Fruit fly (Drosophila melanogaster) whole organism, embryonic: ENCODE results near the gene Als2.

Source experiments
- Bteb2 ChIP-seq: fragments of 200-800 bp; sonication (Bioruptor generic); optimal IDR thresholded peaks from 2 replicates; lab custom pipeline; 2016; ENCODE audit warnings: missing biosample characterization, missing genetic modification characterization
- CG10147 ChIP-seq: fragments of 200-800 bp; sonication (Bioruptor generic); optimal IDR thresholded peaks from 2 replicates; lab custom pipeline; 2019; ENCODE audit warnings: missing biosample characterization, mild to moderate bottlenecking, missing genetic modification characterization, moderate library complexity
- CG1024 ChIP-seq: fragments of 200-800 bp; sonication (Bioruptor generic); IDR thresholded peaks from 2 replicates; pipeline ENCODE4 v1.3.6; 2022; ENCODE audit warnings: missing biosample characterization, missing genetic modification characterization
- CG10543 ChIP-seq: fragments of 200-800 bp; sonication (Bioruptor generic); optimal IDR thresholded peaks from 3 replicates; lab custom pipeline; 2017; ENCODE audit warnings: missing biosample characterization, mild to moderate bottlenecking, missing genetic modification characterization, moderate library complexity
- CG11695 ChIP-seq: fragments of 200-800 bp; sonication (Bioruptor generic); IDR thresholded peaks from 3 replicates; pipeline ENCODE4 v1.3.6; 2022; ENCODE audit warnings: missing biosample characterization, missing genetic modification characterization
- CG12104 ChIP-seq: fragments of 200-800 bp; sonication (Bioruptor generic); optimal IDR thresholded peaks from 3 replicates; lab custom pipeline; 2016; ENCODE audit warnings: missing biosample characterization, missing genetic modification characterization
- CG12155 ChIP-seq: fragments of 200-800 bp; sonication (Bioruptor generic); optimal IDR thresholded peaks from 3 replicates; lab custom pipeline; 2016; ENCODE audit warnings: missing biosample characterization, missing genetic modification characterization
- CG12236 ChIP-seq: fragments of 200-800 bp; sonication (Bioruptor generic); optimal IDR thresholded peaks from 2 replicates; lab custom pipeline; 2016; ENCODE audit warnings: missing biosample characterization, missing genetic modification characterization
- CG13894 ChIP-seq: fragments of 200-800 bp; sonication (Bioruptor generic); optimal IDR thresholded peaks from 3 replicates; lab custom pipeline; 2018; ENCODE audit warnings: missing biosample characterization, mild to moderate bottlenecking, missing genetic modification characterization, moderate library complexity
- CG17385 ChIP-seq: fragments of 200-800 bp; sonication (Bioruptor generic); optimal IDR thresholded peaks from 3 replicates; lab custom pipeline; 2018; ENCODE audit warnings: missing biosample characterization, mild to moderate bottlenecking, missing genetic modification characterization
- CG17829 ChIP-seq: fragments of 200-800 bp; optimal IDR thresholded peaks from 2 replicates; lab custom pipeline; 2019; ENCODE audit warnings: missing biosample characterization, mild to moderate bottlenecking, missing genetic modification characterization, moderate library complexity
- CG18764 ChIP-seq: fragments of 200-800 bp; sonication (Bioruptor generic); optimal IDR thresholded peaks from 3 replicates; lab custom pipeline; 2016; ENCODE audit warnings: missing biosample characterization, missing genetic modification characterization
- CG2129 ChIP-seq: fragments of 200-800 bp; sonication (Bioruptor generic); IDR thresholded peaks from 2 replicates; pipeline ENCODE4 v1.3.6; 2022; ENCODE audit warnings: missing biosample characterization, missing genetic modification characterization; ENCODE audit not compliant: partially characterized antibody
- CG2202 ChIP-seq: fragments of 200-800 bp; sonication (Bioruptor generic); optimal IDR thresholded peaks from 2 replicates; lab custom pipeline; 2018; ENCODE audit warnings: missing biosample characterization, mild to moderate bottlenecking, missing genetic modification characterization
- CG30431 ChIP-seq: fragments of 200-800 bp; sonication (Bioruptor generic); optimal IDR thresholded peaks from 2 replicates; lab custom pipeline; 2017; ENCODE audit warnings: missing biosample characterization, missing genetic modification characterization
- CG32532 ChIP-seq: fragments of 200-800 bp; sonication (Bioruptor generic); IDR thresholded peaks from 2 replicates; pipeline ENCODE4 v1.3.6; 2022; ENCODE audit warnings: missing biosample characterization, missing genetic modification characterization
- CG34422 ChIP-seq: fragments of 200-800 bp; sonication (Bioruptor generic); IDR thresholded peaks from 3 replicates; pipeline ENCODE4 v1.3.6; 2022; ENCODE audit warnings: missing biosample characterization, missing genetic modification characterization
- CG3726 ChIP-seq: fragments of 200-800 bp; sonication (Bioruptor generic); IDR thresholded peaks from 3 replicates; pipeline ENCODE4, ENCODE4 v1.3.6; 2022; ENCODE audit warnings: missing biosample characterization, missing genetic modification characterization
- CG4424 ChIP-seq: fragments of 200-800 bp; sonication (Bioruptor generic); optimal IDR thresholded peaks from 3 replicates; lab custom pipeline; 2016; ENCODE audit warnings: missing biosample characterization, missing genetic modification characterization
- CG4820 ChIP-seq: fragments of 200-800 bp; sonication (Bioruptor generic); optimal IDR thresholded peaks from 3 replicates; lab custom pipeline; 2016; ENCODE audit warnings: missing biosample characterization, missing genetic modification characterization
- CG5180 ChIP-seq: fragments of 200-800 bp; sonication (Bioruptor generic); optimal IDR thresholded peaks from 3 replicates; lab custom pipeline; 2017; ENCODE audit warnings: missing biosample characterization, missing genetic modification characterization, mild to moderate bottlenecking, moderate library complexity, missing genetic modification reagents
- CG6272 ChIP-seq: fragments of 200-800 bp; sonication (Bioruptor generic); IDR thresholded peaks from 2 replicates; pipeline ENCODE4 v1.3.6; 2022; ENCODE audit warnings: missing biosample characterization, missing genetic modification characterization
- CG7928 ChIP-seq: fragments of 200-800 bp; sonication (Bioruptor generic); optimal IDR thresholded peaks from 2 replicates; lab custom pipeline; 2017; ENCODE audit warnings: missing biosample characterization, mild to moderate bottlenecking, missing genetic modification characterization
- CG8924 ChIP-seq: fragments of 200-800 bp; optimal IDR thresholded peaks from 3 replicates; lab custom pipeline; 2019; ENCODE audit warnings: missing biosample characterization, mild to moderate bottlenecking, missing genetic modification characterization, moderate library complexity
- CG9797 ChIP-seq: fragments of 200-800 bp; sonication (Bioruptor generic); optimal IDR thresholded peaks from 3 replicates; lab custom pipeline; 2018; ENCODE audit warnings: missing biosample characterization, mild to moderate bottlenecking, missing genetic modification characterization
- CHES-1-like ChIP-seq: fragments of 200-800 bp; sonication (Bioruptor generic); optimal IDR thresholded peaks from 2 replicates; lab custom pipeline; 2016; ENCODE audit warnings: missing biosample characterization, missing genetic modification characterization
- Doc2 ChIP-seq: fragments of 200-800 bp; sonication (Bioruptor generic); IDR thresholded peaks from 2 replicates; pipeline ENCODE4 v1.3.6; 2022; ENCODE audit warnings: missing biosample characterization, missing genetic modification characterization
- Gug ChIP-seq: fragments of 200-800 bp; sonication (Bioruptor generic); IDR thresholded peaks from 4 replicates; pipeline ENCODE4 v1.3.6; 2022; ENCODE audit warnings: missing biosample characterization, missing genetic modification characterization
- H2.0 ChIP-seq: fragments of 200-800 bp; sonication (Bioruptor generic); IDR thresholded peaks from 2 replicates; pipeline ENCODE4 v1.3.6; 2022; ENCODE audit warnings: missing biosample characterization, missing genetic modification characterization
- Hey ChIP-seq: fragments of 200-800 bp; sonication (Bioruptor generic); optimal IDR thresholded peaks from 3 replicates; lab custom pipeline; 2018; ENCODE audit warnings: missing biosample characterization, mild to moderate bottlenecking, missing genetic modification characterization
- Hmr ChIP-seq: fragments of 200-800 bp; sonication (Bioruptor generic); optimal IDR thresholded peaks from 3 replicates; lab custom pipeline; 2017; ENCODE audit warnings: mild to moderate bottlenecking, missing biosample characterization, missing genetic modification reagents, missing genetic modification characterization
- Hr39 ChIP-seq: fragments of >200 bp; optimal IDR thresholded peaks from 2 replicates; lab custom pipeline; 2017
- Tbp ChIP-seq: fragments of >200 bp; optimal IDR thresholded peaks from 2 replicates; lab custom pipeline; 2018; ENCODE audit warnings: missing biosample characterization, missing genetic modification characterization
- bigmax ChIP-seq: fragments of 200-800 bp; sonication (Bioruptor generic); optimal IDR thresholded peaks from 2 replicates; lab custom pipeline; 2018; ENCODE audit warnings: missing biosample characterization, mild to moderate bottlenecking, missing genetic modification characterization
- cas ChIP-seq: fragments of 200-800 bp; sonication (Bioruptor generic); IDR thresholded peaks from 2 replicates; pipeline ENCODE4 v1.3.6; 2022; ENCODE audit warnings: missing biosample characterization, missing genetic modification characterization
- dimm ChIP-seq: fragments of 200-800 bp; sonication (Bioruptor generic); IDR thresholded peaks from 2 replicates; pipeline ENCODE4 v1.3.6; 2022; ENCODE audit warnings: missing biosample characterization, missing genetic modification characterization
- en ChIP-seq: fragments of 200-800 bp; sonication (Bioruptor generic); optimal IDR thresholded peaks from 2 replicates; lab custom pipeline; 2016; ENCODE audit warnings: missing biosample characterization, missing genetic modification characterization
- fd96Cb ChIP-seq: fragments of 200-800 bp; sonication (Bioruptor generic); optimal IDR thresholded peaks from 2 replicates; lab custom pipeline; 2018; ENCODE audit warnings: missing biosample characterization, mild to moderate bottlenecking, missing genetic modification characterization, moderate library complexity
- gem ChIP-seq: fragments of 200-800 bp; sonication (Bioruptor generic); optimal IDR thresholded peaks from 2 replicates; lab custom pipeline; 2019; ENCODE audit warnings: missing biosample characterization, mild to moderate bottlenecking, missing genetic modification characterization, moderate library complexity
- grn ChIP-seq: fragments of 200-800 bp; sonication (Bioruptor generic); optimal IDR thresholded peaks from 3 replicates; lab custom pipeline; 2017; ENCODE audit warnings: missing biosample characterization, missing genetic modification characterization
- gsb ChIP-seq: fragments of 200-800 bp; sonication (Bioruptor generic); IDR thresholded peaks from 2 replicates; pipeline ENCODE4 v1.3.6; 2022; ENCODE audit warnings: missing biosample characterization, missing genetic modification characterization
- hth ChIP-seq: fragments of >200 bp; optimal IDR thresholded peaks from 2 replicates; lab custom pipeline; 2017; ENCODE audit warnings: inconsistent platforms
- knrl ChIP-seq: fragments of 200-800 bp; sonication (Bioruptor generic); IDR thresholded peaks from 3 replicates; pipeline ENCODE4 v1.3.6; 2022; ENCODE audit warnings: missing biosample characterization, missing genetic modification characterization; ENCODE audit not compliant: partially characterized antibody
- lab ChIP-seq: fragments of 200-800 bp; sonication (Bioruptor generic); optimal IDR thresholded peaks from 3 replicates; lab custom pipeline; 2017; ENCODE audit warnings: missing biosample characterization, missing genetic modification characterization, mild to moderate bottlenecking, moderate library complexity, missing genetic modification reagents
- nom ChIP-seq: fragments of 200-800 bp; sonication (Bioruptor generic); optimal IDR thresholded peaks from 2 replicates; lab custom pipeline; 2017; ENCODE audit warnings: missing biosample characterization, missing genetic modification characterization, mild to moderate bottlenecking, moderate library complexity, missing genetic modification reagents
- peb ChIP-seq: fragments of 200-800 bp; sonication (Bioruptor generic); IDR thresholded peaks from 2 replicates; pipeline ENCODE4 v1.3.6; 2022; ENCODE audit warnings: missing biosample characterization, missing genetic modification characterization
- repo ChIP-seq: fragments of 200-800 bp; sonication (Bioruptor generic); optimal IDR thresholded peaks from 2 replicates; lab custom pipeline; 2016; ENCODE audit warnings: missing biosample characterization, missing genetic modification characterization
- shn ChIP-seq: fragments of 200-800 bp; sonication (Bioruptor generic); optimal IDR thresholded peaks from 3 replicates; lab custom pipeline; 2016; ENCODE audit warnings: missing biosample characterization, missing genetic modification characterization
- sisA ChIP-seq: fragments of 200-800 bp; sonication (Bioruptor generic); IDR thresholded peaks from 2 replicates; pipeline ENCODE4 v1.3.6; 2022; ENCODE audit warnings: missing biosample characterization, missing genetic modification characterization
- sug ChIP-seq: fragments of 200-800 bp; optimal IDR thresholded peaks from 2 replicates; lab custom pipeline; 2019; ENCODE audit warnings: missing biosample characterization, mild to moderate bottlenecking, missing genetic modification characterization, moderate library complexity
- vfl ChIP-seq: fragments of 200-800 bp; sonication (Bioruptor generic); optimal IDR thresholded peaks from 2 replicates; lab custom pipeline; 2016; ENCODE audit warnings: missing biosample characterization, missing genetic modification characterization
- vvl ChIP-seq: fragments of 200-800 bp; sonication (Bioruptor generic); IDR thresholded peaks from 2 replicates; pipeline ENCODE4 v1.3.6; 2022; ENCODE audit warnings: missing biosample characterization, missing genetic modification characterization

Gene Als2

dm6 chr3L:21728616-21729047 is 49.1 kb upstream of the Als2 start, which contains the start of the genes CG11247 and Polr2H (continued):
- TF ChIP-seq grn (GFP tag; lab: Kevin White, UChicago) (peak; percentile 30), CG32532 (GFP tag; lab: Robert Waterston, UW) (peak; percentile 95), CG17829 (peak; percentile 89), sisA (GFP tag; lab: Robert Waterston, UW) (peak; percentile 97), CHES-1-like (GFP tag; lab: Kevin White, UChicago) (peak; percentile 96), CG18764 (peak; percentile 88), Hey (tag; lab: Kevin White, UChicago) (peak; percentile 34), CG6272 (GFP tag; lab: Robert Waterston, UW) (peak; percentile 95), CG10543 (GFP tag; lab: Kevin White, UChicago) (peak; percentile 73), Tbp (no peak), CG4424 (GFP tag; lab: Kevin White, UChicago) (peak; percentile 92), gem (peak; percentile 93), gsb (GFP tag; lab: Robert Waterston, UW) (peak; percentile 71; the same call in 1 of the 2 replicates), cas (GFP tag; lab: Robert Waterston, UW) (peak; percentile 85; the same call in 1 of the 2 replicates), CG3726 (GFP tag; lab: Robert Waterston, UW) (peak; percentile 83; the same call in 2 of the 3 replicates), Bteb2 (GFP tag; lab: Kevin White, UChicago) (peak; percentile 80), CG8924 (tag; lab: Kevin White, UChicago) (peak; percentile 83), CG12104 (peak; percentile 64), repo (peak; percentile 89), sug (tag; lab: Kevin White, UChicago) (peak; percentile 88), Hmr (GFP tag; lab: Kevin White, UChicago) (peak; percentile 83), Hr39 (no peak), CG13894 (tag; lab: Kevin White, UChicago) (no peak), fd96Cb (tag; lab: Kevin White, UChicago) (peak; percentile 85), CG1024 (GFP tag; lab: Robert Waterston, UW) (peak; percentile 82), peb (GFP tag; lab: Robert Waterston, UW) (peak; percentile 77), dimm (GFP tag; lab: Robert Waterston, UW) (peak; percentile 69), vfl (GFP tag; lab: Kevin White, UChicago) (peak; percentile 86), CG2129 (peak; percentile 59), CG10147 (GFP tag; lab: Kevin White, UChicago) (peak; percentile 68), lab (GFP tag; lab: Kevin White, UChicago) (peak; percentile 83), CG12236 (GFP tag; lab: Kevin White, UChicago) (peak; percentile 83), Gug (GFP tag; lab: Robert Waterston, UW) (peak; percentile 96), bigmax (GFP tag; lab: Kevin White, UChicago) (no peak), Doc2 (GFP tag; lab: Robert Waterston, UW) (peak; percentile 82), H2.0 (GFP tag; lab: Robert Waterston, UW) (peak; percentile 89), CG2202 (peak; percentile 53), knrl (peak; percentile 90), vvl (peak; percentile 89), hth (lab: Kevin White, UChicago) (no peak), CG11695 (GFP tag; lab: Robert Waterston, UW) (peak; percentile 76; the same call in 2 of the 3 replicates), CG4820 (peak; percentile 91), CG5180 (GFP tag; lab: Kevin White, UChicago) (peak; percentile 12), en (GFP tag; lab: Kevin White, UChicago) (peak; percentile 80), CG7928 (GFP tag; lab: Kevin White, UChicago) (peak; percentile 55), CG9797 (peak; percentile 90), nom (GFP tag; lab: Kevin White, UChicago) (no peak), CG12155 (peak; percentile 91), CG17385 (peak; percentile 49), CG30431 (GFP tag; lab: Kevin White, UChicago) (peak; percentile 90), shn (peak; percentile 96), CG34422 (GFP tag; lab: Robert Waterston, UW) (peak; percentile 93)
